In genomic region chrV:1918030-1918559, ce11 we compare ENCODE assay signal across 6 worm cellular contexts.
TF ChIP-seq lines count a peak whose summit lies in the region.

TSS of gene Y32G9A.2 (plus strand) at chrV:1918509.

TF ChIP-seq in whole organism, L1 larva, 84 proteins besides CTCF, POLR2A, EP300 and RAD21 (continues in another document):
- TF ChIP-seq swsn-7 (tag; optimal IDR thresholded peaks at IDR 0.05; lab: Kevin White, UChicago) (peak; percentile 30), rnt-1 (tag; optimal IDR thresholded peaks at IDR 0.05; lab: Kevin White, UChicago) (peak; percentile 45), lin-35 (GFP tag; optimal IDR thresholded peaks at IDR 0.05; lab: Kevin White, UChicago) (peak; percentile 51 to 78), mdl-1 (tag; optimal IDR thresholded peaks at IDR 0.05; lab: Kevin White, UChicago) (no peak), irx-1 (tag; optimal IDR thresholded peaks at IDR 0.05; lab: Kevin White, UChicago) (no peak), isw-1 (GFP tag; IDR thresholded peaks at IDR 0.05; lab: Robert Waterston, UW) (peak; percentile 6; the same call in 1 of the 2 replicates), tbx-2 (tag; optimal IDR thresholded peaks at IDR 0.05; lab: Kevin White, UChicago) (peak; percentile 32), ceh-82 (tag; optimal IDR thresholded peaks at IDR 0.05; lab: Kevin White, UChicago) (peak in 1 of 3 experiments; percentile 36), unc-30 (tag; optimal IDR thresholded peaks at IDR 0.05; lab: Kevin White, UChicago) (no peak), lin-39 (tag; optimal IDR thresholded peaks at IDR 0.05; lab: Kevin White, UChicago) (no peak), blmp-1 (tag; optimal IDR thresholded peaks at IDR 0.05; lab: Kevin White, UChicago) (peak; percentile 81), lsy-2 (tag; optimal IDR thresholded peaks at IDR 0.05; lab: Kevin White, UChicago) (peak in 1 of 2 experiments; percentile 72), xbp-1 (tag; optimal IDR thresholded peaks at IDR 0.05; lab: Kevin White, UChicago) (peak; percentile 1), sptf-1 (tag; optimal IDR thresholded peaks at IDR 0.05; lab: Kevin White, UChicago) (no peak), dsc-1 (tag; optimal IDR thresholded peaks at IDR 0.05; lab: Kevin White, UChicago) (peak; percentile 20)

TF ChIP-seq in whole organism, L2 larva, 48 proteins besides CTCF, POLR2A, EP300 and RAD21:
- TF ChIP-seq lin-13 (GFP tag; optimal IDR thresholded peaks at IDR 0.05; lab: Kevin White, UChicago) = peak; percentile 34
- no peak for TF ChIP-seq skn-1 (tag; optimal IDR thresholded peaks at IDR 0.05; lab: Kevin White, UChicago)
- peak; percentile 67 for TF ChIP-seq C34F6.9 (tag; optimal IDR thresholded peaks at IDR 0.05; lab: Kevin White, UChicago)
- peak; percentile 62 for TF ChIP-seq unc-55 (GFP tag; optimal IDR thresholded peaks at IDR 0.05; lab: Kevin White, UChicago)
- peak; percentile 50 for TF ChIP-seq nhr-129 (tag; optimal IDR thresholded peaks at IDR 0.05; lab: Kevin White, UChicago)
- peak; percentile 41 for TF ChIP-seq gmeb-1 (tag; optimal IDR thresholded peaks at IDR 0.05; lab: Kevin White, UChicago)
- no peak for TF ChIP-seq elt-1 (tag; optimal IDR thresholded peaks at IDR 0.05; lab: Kevin White, UChicago)
TF ChIP-seq in whole organism, L2 larva: peak in this region for 5.

TF ChIP-seq in whole organism, L3 larva, 47 proteins besides CTCF, POLR2A, EP300 and RAD21 (continues in another document):
- no peak for TF ChIP-seq ceh-82 (tag; optimal IDR thresholded peaks at IDR 0.05; lab: Kevin White, UChicago)
- TF ChIP-seq ceh-16 (tag; optimal IDR thresholded peaks at IDR 0.05; lab: Kevin White, UChicago) = no peak
- TF ChIP-seq ztf-4 (tag; optimal IDR thresholded peaks at IDR 0.05; lab: Kevin White, UChicago) = no peak
- no peak for TF ChIP-seq nhr-43 (tag; optimal IDR thresholded peaks at IDR 0.05; lab: Kevin White, UChicago; ENCODE audit: poor library complexity, severe bottlenecking)
- no peak for TF ChIP-seq R02D3.7 (tag; optimal IDR thresholded peaks at IDR 0.05; lab: Kevin White, UChicago)
- no peak for TF ChIP-seq snpc-4 (tag; optimal IDR thresholded peaks at IDR 0.05; lab: Kevin White, UChicago)
- no peak for TF ChIP-seq skn-1 (tag; optimal IDR thresholded peaks at IDR 0.05; lab: Kevin White, UChicago)
- TF ChIP-seq nhr-67 (tag; optimal IDR thresholded peaks at IDR 0.05; lab: Kevin White, UChicago) = no peak
- no peak for TF ChIP-seq ztf-11 (tag; optimal IDR thresholded peaks at IDR 0.05; lab: Kevin White, UChicago)
- peak; percentile 69 for TF ChIP-seq lin-15B (tag; optimal IDR thresholded peaks at IDR 0.05; lab: Kevin White, UChicago)
- no peak for TF ChIP-seq unc-62 (GFP tag; optimal IDR thresholded peaks at IDR 0.05; lab: Kevin White, UChicago)
- TF ChIP-seq aly-2 (tag; optimal IDR thresholded peaks at IDR 0.05; lab: Kevin White, UChicago) = no peak
- TF ChIP-seq elt-1 (tag; optimal IDR thresholded peaks at IDR 0.05; lab: Kevin White, UChicago) = no peak
- TF ChIP-seq lin-39 (tag; optimal IDR thresholded peaks at IDR 0.05; lab: Kevin White, UChicago) = peak; percentile 11
- TF ChIP-seq pqm-1 (tag; optimal IDR thresholded peaks at IDR 0.05; lab: Kevin White, UChicago) = peak; percentile 5
- peak; percentile 24 for TF ChIP-seq pha-4 (tag; optimal IDR thresholded peaks at IDR 0.05; lab: Kevin White, UChicago)
- no peak for TF ChIP-seq daf-12 (tag; optimal IDR thresholded peaks at IDR 0.05; lab: Kevin White, UChicago)
- TF ChIP-seq jun-1 (tag; optimal IDR thresholded peaks at IDR 0.05; lab: Kevin White, UChicago) = no peak
- TF ChIP-seq unc-39 (tag; optimal IDR thresholded peaks at IDR 0.05; lab: Kevin White, UChicago) = no peak

TF ChIP-seq in whole organism, L4 larva, 104 proteins besides CTCF, POLR2A, EP300 and RAD21 (continues in another document):
- no peak for TF ChIP-seq egl-27 (tag; optimal IDR thresholded peaks at IDR 0.05; lab: Kevin White, UChicago)
- no peak for TF ChIP-seq fkh-10 (GFP tag; optimal IDR thresholded peaks at IDR 0.05; lab: Kevin White, UChicago)
- no peak for TF ChIP-seq F26F4.8 (GFP tag; conservative IDR thresholded peaks at IDR 0.05; lab: Robert Waterston, UW)
- TF ChIP-seq mep-1 (tag; optimal IDR thresholded peaks at IDR 0.05; lab: Kevin White, UChicago) = no peak
- no peak for TF ChIP-seq nhr-48 (tag; optimal IDR thresholded peaks at IDR 0.05; lab: Kevin White, UChicago)
- TF ChIP-seq hlh-30 (tag; optimal IDR thresholded peaks at IDR 0.05; lab: Kevin White, UChicago; ENCODE audit: insufficient read depth) = peak; percentile 15
- TF ChIP-seq unc-39 (tag; optimal IDR thresholded peaks at IDR 0.05; lab: Kevin White, UChicago) = no peak
- TF ChIP-seq nhr-42 (GFP tag; IDR thresholded peaks at IDR 0.05; lab: Robert Waterston, UW) = no peak
- TF ChIP-seq pqm-1 (tag; optimal IDR thresholded peaks at IDR 0.05; lab: Kevin White, UChicago) = no peak
- no peak for TF ChIP-seq daf-8 (GFP tag; IDR thresholded peaks at IDR 0.05; lab: Robert Waterston, UW)
- no peak for TF ChIP-seq hif-1 (tag; optimal IDR thresholded peaks at IDR 0.05; lab: Kevin White, UChicago)
- TF ChIP-seq nhr-6 (tag; optimal IDR thresholded peaks at IDR 0.05; lab: Kevin White, UChicago) = no peak
- peak; percentile 34 for TF ChIP-seq dpl-1 (GFP tag; optimal IDR thresholded peaks at IDR 0.05; lab: Kevin White, UChicago)
- TF ChIP-seq Y105C5A.15 (GFP tag; IDR thresholded peaks at IDR 0.05; lab: Robert Waterston, UW) = no peak
- TF ChIP-seq lir-3 (tag; optimal IDR thresholded peaks at IDR 0.05; lab: Kevin White, UChicago) = no peak
- TF ChIP-seq hlh-11 (tag; optimal IDR thresholded peaks at IDR 0.05; lab: Kevin White, UChicago) = no peak
- TF ChIP-seq nhr-77 (tag; optimal IDR thresholded peaks at IDR 0.05; lab: Kevin White, UChicago) = no peak
- TF ChIP-seq daf-12 (tag; optimal IDR thresholded peaks at IDR 0.05; lab: Kevin White, UChicago) = no peak
- TF ChIP-seq madf-9 (GFP tag; conservative IDR thresholded peaks at IDR 0.05; lab: Robert Waterston, UW) = no peak
- peak; percentile 52 for TF ChIP-seq nhr-28 (tag; optimal IDR thresholded peaks at IDR 0.05; lab: Kevin White, UChicago)

TF ChIP-seq in whole organism, mixed stage, embryonic, 35 proteins besides CTCF, POLR2A, EP300 and RAD21:
- TF ChIP-seq mls-2 (tag; optimal IDR thresholded peaks at IDR 0.05; lab: Kevin White, UChicago) = no peak
- TF ChIP-seq ces-1 (GFP tag; optimal IDR thresholded peaks at IDR 0.05; lab: Kevin White, UChicago) = peak; percentile 11
- no peak for TF ChIP-seq lsy-2 (tag; optimal IDR thresholded peaks at IDR 0.05; lab: Kevin White, UChicago)
- peak; percentile 25 for TF ChIP-seq mep-1 (tag; optimal IDR thresholded peaks at IDR 0.05; lab: Kevin White, UChicago)
- peak; percentile 22 for TF ChIP-seq blmp-1 (tag; optimal IDR thresholded peaks at IDR 0.05; lab: Kevin White, UChicago)
- TF ChIP-seq sptf-1 (tag; optimal IDR thresholded peaks at IDR 0.05; lab: Kevin White, UChicago) = no peak

TF ChIP-seq in whole organism, young adult, 124 proteins besides CTCF, POLR2A, EP300 and RAD21 (continues in another document):
- no peak for TF ChIP-seq nfyb-1 (GFP tag; IDR thresholded peaks at IDR 0.05; lab: Robert Waterston, UW)
- TF ChIP-seq K12H6.12 (tag; optimal IDR thresholded peaks at IDR 0.05; lab: Kevin White, UChicago) = no peak
- TF ChIP-seq egl-44 (GFP tag; IDR thresholded peaks at IDR 0.05; lab: Robert Waterston, UW) = no peak
- TF ChIP-seq D2030.7 (GFP tag; IDR thresholded peaks at IDR 0.05; lab: Robert Waterston, UW) = peak; percentile 26; the same call in 1 of the 2 replicates
- TF ChIP-seq Y79H2A.3 (GFP tag; conservative IDR thresholded peaks at IDR 0.05; lab: Robert Waterston, UW) = no peak
- TF ChIP-seq dox-1 (GFP tag; IDR thresholded peaks at IDR 0.05; lab: Robert Waterston, UW) = peak; percentile 67
- TF ChIP-seq madf-6 (GFP tag; IDR thresholded peaks at IDR 0.05; lab: Robert Waterston, UW) = peak; percentile 70
- no peak for TF ChIP-seq snpc-3.4 (tag; optimal IDR thresholded peaks at IDR 0.05; lab: Kevin White, UChicago)
- TF ChIP-seq tbp1 (GFP tag; optimal IDR thresholded peaks at IDR 0.05; lab: Kevin White, UChicago) = no peak
- no peak for TF ChIP-seq mel-28 (tag; optimal IDR thresholded peaks at IDR 0.05; lab: Kevin White, UChicago; ENCODE audit: borderline replicate concordance)
- no peak for TF ChIP-seq sptf-2 (GFP tag; optimal IDR thresholded peaks at IDR 0.05; lab: Kevin White, UChicago)
- TF ChIP-seq lsl-1 (GFP tag; optimal IDR thresholded peaks at IDR 0.05; lab: Kevin White, UChicago) = peak; percentile 84
- no peak for TF ChIP-seq ztf-28 (GFP tag; IDR thresholded peaks at IDR 0.05; lab: Robert Waterston, UW)
- peak; percentile 46; the same call in 1 of the 2 replicates for TF ChIP-seq ceh-91 (GFP tag; IDR thresholded peaks at IDR 0.05; lab: Robert Waterston, UW)
- TF ChIP-seq nhr-27 (tag; optimal IDR thresholded peaks at IDR 0.05; lab: Kevin White, UChicago) = no peak
- TF ChIP-seq madf-10 (tag; optimal IDR thresholded peaks at IDR 0.05; lab: Kevin White, UChicago) = no peak
- no peak for TF ChIP-seq gei-17 (GFP tag; optimal IDR thresholded peaks at IDR 0.05; lab: Kevin White, UChicago)
- TF ChIP-seq madf-8 (GFP tag; conservative IDR thresholded peaks at IDR 0.05; lab: Robert Waterston, UW) = no peak; the same call in 1 of the 2 replicates
- TF ChIP-seq C06A6.2 (GFP tag; conservative IDR thresholded peaks at IDR 0.05; lab: Robert Waterston, UW) = no peak
- no peak for TF ChIP-seq rec-8 (tag; optimal IDR thresholded peaks at IDR 0.05; lab: Kevin White, UChicago)
- TF ChIP-seq snpc-1.3 (tag; optimal IDR thresholded peaks at IDR 0.05; lab: Kevin White, UChicago; ENCODE audit: insufficient read depth) = no peak
- no peak for TF ChIP-seq cebp-2 (GFP tag; IDR thresholded peaks at IDR 0.05; lab: Robert Waterston, UW)
- TF ChIP-seq F57C9.4 (tag; optimal IDR thresholded peaks at IDR 0.05; lab: Kevin White, UChicago) = no peak
- TF ChIP-seq egrh-3 (GFP tag; IDR thresholded peaks at IDR 0.05; lab: Robert Waterston, UW) = no peak
- TF ChIP-seq lin-40 (tag; optimal IDR thresholded peaks at IDR 0.05; lab: Kevin White, UChicago) = no peak
- TF ChIP-seq die-1 (tag; optimal IDR thresholded peaks at IDR 0.05; lab: Kevin White, UChicago) = no peak
- TF ChIP-seq B0261.1 (tag; optimal IDR thresholded peaks at IDR 0.05; lab: Kevin White, UChicago) = no peak
- TF ChIP-seq aptf-3 (GFP tag; IDR thresholded peaks at IDR 0.05; lab: Robert Waterston, UW) = no peak
- no peak for TF ChIP-seq ztf-25 (GFP tag; IDR thresholded peaks at IDR 0.05; lab: Robert Waterston, UW)
- TF ChIP-seq F33H1.4 (GFP tag; IDR thresholded peaks at IDR 0.05; lab: Robert Waterston, UW) = peak; percentile 76
- no peak for TF ChIP-seq ceh-100 (GFP tag; IDR thresholded peaks at IDR 0.05; lab: Robert Waterston, UW)
- TF ChIP-seq nfya-2 (GFP tag; IDR thresholded peaks at IDR 0.05; lab: Robert Waterston, UW) = no peak
- TF ChIP-seq mcd-1 (GFP tag; IDR thresholded peaks at IDR 0.05; lab: Robert Waterston, UW) = peak; percentile 94
- no peak for TF ChIP-seq hsf-1 (GFP tag; IDR thresholded peaks at IDR 0.05; lab: Robert Waterston, UW)
- TF ChIP-seq xnd-1 (tag; optimal IDR thresholded peaks at IDR 0.05; lab: Kevin White, UChicago) = peak; percentile 66
- TF ChIP-seq ztf-18 (tag; optimal IDR thresholded peaks at IDR 0.05; lab: Kevin White, UChicago) = peak; percentile 23
